Fruit fly (Drosophila melanogaster): ENCODE results near the gene sowah.

sowah gene

DNA sequence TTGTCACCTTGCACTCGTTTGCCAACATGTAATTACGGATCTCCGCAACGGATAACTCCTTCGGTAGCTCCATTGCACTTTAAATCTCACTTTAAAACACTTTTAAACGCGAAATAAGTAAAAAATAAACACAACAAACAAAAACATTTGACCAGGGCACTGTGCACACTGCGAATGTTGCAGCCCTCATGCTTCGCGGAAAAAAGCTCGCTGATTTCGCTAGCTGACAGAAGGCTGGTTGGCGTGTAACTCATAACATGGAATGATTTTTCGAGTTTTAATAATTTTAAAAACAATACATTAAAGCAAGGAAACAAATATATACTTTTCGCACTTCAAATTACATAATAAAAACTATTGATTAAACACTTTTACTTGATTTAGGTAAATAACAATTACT is at the start of gene sowah (continued):
- TF ChIP-seq CG12769 (tag; optimal IDR thresholded peaks at IDR 0.05): peak; percentile 35
- no peak for TF ChIP-seq CG10565 (GFP tag; optimal IDR thresholded peaks at IDR 0.05)
- TF ChIP-seq Vsx1 (GFP tag; optimal IDR thresholded peaks at IDR 0.05): no peak
- TF ChIP-seq trem (tag; optimal IDR thresholded peaks at IDR 0.05): peak; percentile 69
- TF ChIP-seq CG9215 (GFP tag; IDR thresholded peaks at IDR 0.05): no peak
- peak; percentile 97 for TF ChIP-seq Ets65A (GFP tag)
- no peak for TF ChIP-seq klu (GFP tag; IDR thresholded peaks at IDR 0.05)
- peak; percentile 25; the same call in 1 of the 2 replicates for TF ChIP-seq Bgb (GFP tag; IDR thresholded peaks at IDR 0.05; ENCODE audit: partially characterized antibody)
- peak; percentile 40 for TF ChIP-seq CG17359 (tag; optimal IDR thresholded peaks at IDR 0.05)
- peak; percentile 45 for TF ChIP-seq CTCF (GFP tag; optimal IDR thresholded peaks at IDR 0.05)

DNA sequence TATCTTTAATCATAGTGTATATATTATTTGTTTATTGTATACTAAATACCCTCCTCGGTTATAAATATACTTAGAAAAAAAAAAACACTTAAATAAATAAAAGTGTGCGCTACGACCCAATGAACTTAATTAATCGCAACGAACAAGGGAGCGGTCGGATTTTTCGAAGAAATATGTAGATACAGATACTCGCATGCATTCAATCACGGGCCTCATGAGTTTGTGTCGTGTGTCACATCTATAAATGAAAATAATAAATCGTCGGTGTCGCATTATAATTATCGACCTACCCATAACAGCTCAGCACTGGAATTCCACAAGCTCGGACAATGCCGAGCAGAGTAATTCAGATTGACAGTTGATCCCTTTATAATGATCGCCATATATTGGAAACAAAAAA is 49.5 kb upstream of the sowah start:
- TF ChIP-seq oc (tag; optimal IDR thresholded peaks at IDR 0.05) (peak; percentile 7), sd (tag; optimal IDR thresholded peaks at IDR 0.05) (peak; percentile 50), bbx (GFP tag; IDR thresholded peaks at IDR 0.05; ENCODE audit: partially characterized antibody) (no peak), exex (tag; optimal IDR thresholded peaks at IDR 0.05) (peak; percentile 3), CG31388 (GFP tag; optimal IDR thresholded peaks at IDR 0.05) (no peak)

DNA sequence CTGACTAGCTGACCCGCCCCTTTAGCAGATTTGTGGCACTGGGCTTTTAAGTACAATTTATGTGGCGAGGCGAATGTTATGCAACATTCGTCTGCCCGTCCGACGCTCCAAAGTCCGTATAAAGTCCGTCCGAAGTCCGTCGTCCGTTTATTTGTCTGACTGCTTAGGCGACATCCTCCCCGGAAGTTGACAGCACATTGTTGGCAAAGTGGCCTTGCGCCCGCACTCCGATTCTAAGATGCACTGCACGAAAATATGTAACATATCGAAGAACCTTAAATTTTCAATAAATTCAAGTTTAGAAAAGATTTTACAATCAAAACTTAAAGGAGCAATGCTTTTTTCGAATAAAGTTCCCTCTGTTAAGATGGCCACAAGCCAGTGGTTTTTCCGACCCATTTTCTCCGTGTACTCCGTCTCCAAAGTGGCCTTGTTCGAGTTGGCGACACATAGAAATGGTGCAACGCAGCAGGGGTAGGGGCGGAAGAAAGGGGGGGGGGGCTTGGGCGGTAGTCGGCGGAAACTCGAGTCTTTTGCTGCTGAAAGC is 46.6 kb upstream of the sowah start:
- TF ChIP-seq lilli (GFP tag; optimal IDR thresholded peaks at IDR 0.05): no peak
- no peak for TF ChIP-seq HLH4C (GFP tag; IDR thresholded peaks at IDR 0.05; ENCODE audit: partially characterized antibody)
- TF ChIP-seq gem (tag; optimal IDR thresholded peaks at IDR 0.05): peak; percentile 46
- no peak for TF ChIP-seq Camta (GFP tag; optimal IDR thresholded peaks at IDR 0.05)
- TF ChIP-seq Awh (GFP tag; IDR thresholded peaks at IDR 0.05): 0 out of 2 replicates have a peak, but pooled peaks have one; percentile 20
- TF ChIP-seq CG10979 (tag; optimal IDR thresholded peaks at IDR 0.05): peak; percentile 51
- TF ChIP-seq nau (GFP tag; optimal IDR thresholded peaks at IDR 0.05): no peak
- TF ChIP-seq ERR (GFP tag; optimal IDR thresholded peaks at IDR 0.05): no peak
- no peak; the same call in 1 of the 2 replicates for TF ChIP-seq CG14441 (GFP tag; IDR thresholded peaks at IDR 0.05)
- TF ChIP-seq CG4820 (GFP tag; optimal IDR thresholded peaks at IDR 0.05): peak; percentile 9
- no peak for TF ChIP-seq hbn (GFP tag; IDR thresholded peaks at IDR 0.05; ENCODE audit: partially characterized antibody)
- no peak for TF ChIP-seq CG4854 (GFP tag; optimal IDR thresholded peaks at IDR 0.05)
- no peak for TF ChIP-seq lola (GFP tag; optimal IDR thresholded peaks at IDR 0.05)
- no peak for TF ChIP-seq CG13775 (GFP tag; optimal IDR thresholded peaks at IDR 0.05)
- no peak for TF ChIP-seq CG17912 (GFP tag; optimal IDR thresholded peaks at IDR 0.05)
- TF ChIP-seq CG18011 (GFP tag; optimal IDR thresholded peaks at IDR 0.05): no peak
- no peak for TF ChIP-seq CG3726 (GFP tag; IDR thresholded peaks at IDR 0.05)
- no peak for TF ChIP-seq Lim3 (GFP tag; IDR thresholded peaks at IDR 0.05)
- no peak for TF ChIP-seq CG15696 (tag; optimal IDR thresholded peaks at IDR 0.05)
- TF ChIP-seq disco-r (GFP tag; optimal IDR thresholded peaks at IDR 0.05): no peak
- TF ChIP-seq knrl (GFP tag; IDR thresholded peaks at IDR 0.05; ENCODE audit: partially characterized antibody): no peak
- TF ChIP-seq Lhr (GFP tag; optimal IDR thresholded peaks at IDR 0.05): no peak
- TF ChIP-seq Vsx1 (GFP tag; optimal IDR thresholded peaks at IDR 0.05): no peak
- TF ChIP-seq prd (optimal IDR thresholded peaks at IDR 0.05): no peak
- TF ChIP-seq prd (GFP tag; IDR thresholded peaks at IDR 0.05): no peak; the same call in 2 of the 3 replicates
- TF ChIP-seq inv (GFP tag; IDR thresholded peaks at IDR 0.05; ENCODE audit: partially characterized antibody): no peak
- no peak for TF ChIP-seq zf30C (GFP tag; optimal IDR thresholded peaks at IDR 0.05)
- TF ChIP-seq Gug (GFP tag; IDR thresholded peaks at IDR 0.05): no peak
- no peak for TF ChIP-seq h (optimal IDR thresholded peaks at IDR 0.05)
- TF ChIP-seq CG32767 (GFP tag; IDR thresholded peaks at IDR 0.05): no peak
- no peak for TF ChIP-seq usp (GFP tag; optimal IDR thresholded peaks at IDR 0.05)
- no peak for TF ChIP-seq CG15011 (GFP tag; optimal IDR thresholded peaks at IDR 0.05)
- TF ChIP-seq vvl (GFP tag; IDR thresholded peaks at IDR 0.05): peak; percentile 59; the same call in 1 of the 2 replicates
- TF ChIP-seq CG10654 (GFP tag; optimal IDR thresholded peaks at IDR 0.05): no peak
- TF ChIP-seq toy (GFP tag; IDR thresholded peaks at IDR 0.05): no peak
